Worm (Caenorhabditis elegans): ENCODE measurements around the gene rfc-3.

- no peak for TF ChIP-seq T22C8.4 (GFP tag; IDR thresholded peaks at IDR 0.05)
- no peak for TF ChIP-seq ztf-23 (GFP tag; IDR thresholded peaks at IDR 0.05)
These were observed 47.4 kb upstream of the rfc-3 start, which contains the start of gene scl-10 for ce11 chrIV:13048157-13048556.
